Worm (Caenorhabditis elegans): ENCODE data around the gene T22G5.1.
A peak's percentile ranks its signal among the peaks of the same experiment; 100 is the strongest.

Gene T22G5.1

ce11 chrV:13909400-13909799 lies 32.8 kb downstream of the T22G5.1 start, which contains the start of gene C06B3.7 (continued):
- TF ChIP-seq blmp-1 (tag; optimal IDR thresholded peaks at IDR 0.05; ENCODE audit: insufficient read depth) (peak; percentile 55), nhr-25 (tag; optimal IDR thresholded peaks at IDR 0.05) (peak; percentile 93)

- no peak for TF ChIP-seq nhr-237 (tag; optimal IDR thresholded peaks at IDR 0.05)
- TF ChIP-seq lsy-2 (tag; optimal IDR thresholded peaks at IDR 0.05) = no peak
- no peak for TF ChIP-seq lin-13 (GFP tag; optimal IDR thresholded peaks at IDR 0.05)
Measured at ce11 chrV:13915390-13915789, 38.8 kb downstream of the T22G5.1 start, which contains the start of gene gcy-32. Gene gcy-32, minus strand, starts transcription at chrV:13915490.

DNA sequence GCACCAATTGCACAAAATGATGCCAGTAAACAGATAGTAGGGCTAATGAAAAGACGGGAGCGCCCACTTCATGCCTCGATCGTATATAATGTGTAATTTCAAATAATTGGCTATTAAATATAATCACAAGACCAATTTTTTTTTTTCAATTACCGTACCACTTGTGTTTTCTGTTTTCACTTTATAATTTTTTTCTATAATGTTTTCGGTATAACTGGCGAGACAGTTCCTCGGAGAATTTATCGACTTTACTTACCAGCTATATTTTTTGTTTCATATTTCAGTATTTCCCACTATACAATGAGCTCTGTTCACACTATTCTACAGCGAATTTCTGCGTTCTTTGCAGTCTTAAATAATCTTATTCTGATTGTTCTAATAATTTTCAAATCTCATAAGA lies 39.6 kb downstream of the T22G5.1 start, which contains the start of gene str-252:
str-252 (plus strand) TSS at position 301 of the 400 bp plus-strand sequence.
- no peak for TF ChIP-seq blmp-1 (tag; optimal IDR thresholded peaks at IDR 0.05; ENCODE audit: insufficient read depth)

DNA sequence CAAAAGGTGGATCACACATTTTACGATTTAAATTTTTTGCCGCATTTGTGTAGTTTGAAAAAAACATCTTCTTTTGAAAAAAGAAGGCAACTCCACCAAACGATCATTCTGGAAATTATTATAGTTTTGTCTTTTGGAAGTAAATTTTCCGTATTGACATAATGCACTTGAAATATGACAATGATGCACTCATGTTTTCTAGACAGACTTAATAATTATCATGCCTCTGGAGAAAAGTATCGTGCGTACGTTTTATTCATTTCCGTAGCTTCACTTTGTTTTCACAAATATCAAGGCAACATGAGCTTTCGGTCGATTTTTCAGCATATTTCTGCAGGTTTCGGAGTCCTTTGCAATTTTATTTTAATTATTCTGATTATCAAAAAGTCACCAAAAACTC lies 41.7 kb downstream of the T22G5.1 start, which contains the start of gene str-250:
str-250 (plus strand) TSS at position 301 of the 400 bp plus-strand sequence.
- TF ChIP-seq nhr-23 (tag; optimal IDR thresholded peaks at IDR 0.05) = no peak
- TF ChIP-seq gmeb-1 (tag; optimal IDR thresholded peaks at IDR 0.05) = no peak
- no peak for TF ChIP-seq lin-39 (tag; optimal IDR thresholded peaks at IDR 0.05)
- no peak for TF ChIP-seq sma-3 (GFP tag; optimal IDR thresholded peaks at IDR 0.05)
- no peak for TF ChIP-seq ZK546.5 (tag; optimal IDR thresholded peaks at IDR 0.05)
- no peak for TF ChIP-seq unc-62 (GFP tag; optimal IDR thresholded peaks at IDR 0.05)
- no peak for TF ChIP-seq mab-5 (tag; optimal IDR thresholded peaks at IDR 0.05)
- TF ChIP-seq ceh-16 (tag; optimal IDR thresholded peaks at IDR 0.05) = no peak
- TF ChIP-seq C34F6.9 (tag; optimal IDR thresholded peaks at IDR 0.05) = no peak
- no peak for TF ChIP-seq aly-2 (tag; optimal IDR thresholded peaks at IDR 0.05)
- no peak for TF ChIP-seq lin-13 (GFP tag; optimal IDR thresholded peaks at IDR 0.05)
- no peak for TF ChIP-seq ztf-1 (GFP tag; conservative IDR thresholded peaks at IDR 0.05)
- TF ChIP-seq R02D3.7 (tag; optimal IDR thresholded peaks at IDR 0.05) = no peak
- TF ChIP-seq nhr-10 (tag; optimal IDR thresholded peaks at IDR 0.05) = no peak
- TF ChIP-seq unc-39 (tag; optimal IDR thresholded peaks at IDR 0.05) = no peak

ce11 chrV:13920730-13921129 lies 44.1 kb downstream of the T22G5.1 start, which contains the start of gene srx-42:
Gene srx-42, plus strand, starts transcription at chrV:13921030.
- TF ChIP-seq ztf-1 (GFP tag; conservative IDR thresholded peaks at IDR 0.05) (no peak), unc-55 (GFP tag; optimal IDR thresholded peaks at IDR 0.05) (no peak), crh-2 (tag; optimal IDR thresholded peaks at IDR 0.05) (no peak), aly-2 (tag; optimal IDR thresholded peaks at IDR 0.05) (no peak), sma-9 (GFP tag; optimal IDR thresholded peaks at IDR 0.05) (no peak), sma-9 (tag; optimal IDR thresholded peaks at IDR 0.05) (no peak), nhr-21 (tag; optimal IDR thresholded peaks at IDR 0.05) (no peak), alr-1 (tag; optimal IDR thresholded peaks at IDR 0.05) (no peak), ceh-16 (tag; optimal IDR thresholded peaks at IDR 0.05) (no peak), elt-1 (tag; optimal IDR thresholded peaks at IDR 0.05) (no peak), Y55F3AM.14 (GFP tag; optimal IDR thresholded peaks at IDR 0.05) (no peak), nhr-6 (tag; optimal IDR thresholded peaks at IDR 0.05) (no peak), sem-4 (tag; optimal IDR thresholded peaks at IDR 0.05) (no peak), lin-39 (tag; optimal IDR thresholded peaks at IDR 0.05) (no peak), mbf-1 (tag; optimal IDR thresholded peaks at IDR 0.05) (no peak)

ce11 chrV:13923851-13924250 lies 47.2 kb downstream of the T22G5.1 start, which contains the start of gene srxa-11:
Gene srxa-11, plus strand, starts transcription at chrV:13924151.
- no peak for TF ChIP-seq nhr-23 (tag; optimal IDR thresholded peaks at IDR 0.05)
- no peak for TF ChIP-seq nhr-11 (tag; optimal IDR thresholded peaks at IDR 0.05)
- no peak for TF ChIP-seq egl-27 (tag; optimal IDR thresholded peaks at IDR 0.05)
- no peak for TF ChIP-seq gmeb-1 (tag; optimal IDR thresholded peaks at IDR 0.05)
- TF ChIP-seq crh-2 (tag; optimal IDR thresholded peaks at IDR 0.05) = no peak
- no peak for TF ChIP-seq sem-4 (tag; optimal IDR thresholded peaks at IDR 0.05)
- no peak for TF ChIP-seq nhr-10 (tag; optimal IDR thresholded peaks at IDR 0.05)
- TF ChIP-seq mbf-1 (tag; optimal IDR thresholded peaks at IDR 0.05) = no peak
- TF ChIP-seq nhr-237 (tag; optimal IDR thresholded peaks at IDR 0.05) = no peak
- TF ChIP-seq alr-1 (tag; optimal IDR thresholded peaks at IDR 0.05) = no peak
- no peak for TF ChIP-seq unc-62 (GFP tag; optimal IDR thresholded peaks at IDR 0.05)
